Worm (Caenorhabditis elegans): Measurements from ENCODE around the gene srd-36.

DNA sequence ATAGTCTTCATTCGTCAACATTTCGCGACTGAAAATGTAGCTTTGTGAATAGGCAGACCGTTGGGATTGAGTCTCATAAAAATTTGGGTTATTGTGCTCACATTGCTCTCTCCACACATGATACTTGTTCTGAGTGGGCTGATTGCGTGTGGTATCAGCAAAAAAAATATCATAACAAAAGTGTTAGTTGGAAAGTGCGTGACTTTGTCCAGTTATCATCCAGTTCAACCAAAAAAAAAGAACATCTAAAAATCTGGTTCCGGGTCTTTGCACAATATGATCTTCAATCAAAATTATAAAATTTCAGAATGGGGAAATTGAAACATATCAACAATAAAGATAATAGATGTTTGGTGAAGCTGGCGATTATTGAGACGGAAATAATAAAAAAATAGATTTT lies 5.9 kb upstream of the srd-36 start, which contains the start of gene srd-39:
- no peak for TF ChIP-seq ama-1 (optimal IDR thresholded peaks at IDR 0.05)
- TF ChIP-seq tbx-11 (GFP tag; IDR thresholded peaks at IDR 0.05), result no peak
- TF ChIP-seq F13C5.2 (tag; optimal IDR thresholded peaks at IDR 0.05), result no peak
- no peak for TF ChIP-seq hmbx-1 (tag; optimal IDR thresholded peaks at IDR 0.05)
- TF ChIP-seq pes-1 (GFP tag; IDR thresholded peaks at IDR 0.05), result no peak
- TF ChIP-seq hnd-1 (tag; optimal IDR thresholded peaks at IDR 0.05), result no peak
- TF ChIP-seq hmg-4 (GFP tag; optimal IDR thresholded peaks at IDR 0.05), result no peak
- TF ChIP-seq ceh-36 (tag; optimal IDR thresholded peaks at IDR 0.05), result no peak
- no peak for TF ChIP-seq aly-1 (tag; optimal IDR thresholded peaks at IDR 0.05)
- no peak for TF ChIP-seq ets-7 (tag; optimal IDR thresholded peaks at IDR 0.05)
- TF ChIP-seq B0310.2 (tag; optimal IDR thresholded peaks at IDR 0.05), result no peak
- no peak for TF ChIP-seq ceh-13 (GFP tag; optimal IDR thresholded peaks at IDR 0.05)
- no peak for TF ChIP-seq scrt-1 (GFP tag; IDR thresholded peaks at IDR 0.05)
